Worm (Caenorhabditis elegans) whole organism, L1 larva: ENCODE results near the gene col-138.

ENCODE experiments used
- C04F5.9 ChIP-seq: sonication (generic microtip); optimal IDR thresholded peaks from 2 replicates; lab custom pipeline; 2016; ENCODE audit warnings: missing genetic modification characterization, missing compliant biosample characterization
- alr-1 ChIP-seq: fragments of 200-800 bp; sonication (Bioruptor generic); optimal IDR thresholded peaks from 2 replicates; lab custom pipeline; 2018; ENCODE audit warnings: borderline replicate concordance, mild to moderate bottlenecking, missing genetic modification characterization, missing compliant biosample characterization
- blmp-1 ChIP-seq: fragments of 150-350 bp; optimal IDR thresholded peaks from 2 replicates; lab custom pipeline; 2014; ENCODE audit warnings: missing biosample characterization, missing genetic modification characterization
- ceh-82 ChIP-seq, 3 experiments: fragments of 150-350 bp in 1 of 3; sonication (generic microtip) in 2 of 3; optimal IDR thresholded peaks; 2 replicates each; lab custom pipeline; 2014 to 2017; ENCODE audit warnings: missing biosample characterization in 3 of 3, missing genetic modification characterization in 3 of 3
- dpl-1 ChIP-seq, 3 experiments: fragments of 150-350 bp in 2 of 3; sonication (generic microtip) in 1 of 3; optimal IDR thresholded peaks; 2 replicates each; lab custom pipeline; 2014 to 2017; ENCODE audit warnings: missing biosample characterization in 3 of 3, missing genetic modification characterization in 3 of 3, missing genetic modification reagents in 3 of 3
- dsc-1 ChIP-seq: sonication (generic microtip); optimal IDR thresholded peaks from 2 replicates; lab custom pipeline; 2016; ENCODE audit warnings: mild to moderate bottlenecking, missing genetic modification characterization, missing compliant biosample characterization
- efl-1 ChIP-seq, 4 experiments: fragments of 150-350 bp; optimal IDR thresholded peaks in 3 of 4; peaks in 1 of 4; 1 replicate in 1 of 4; 2 replicates in 3 of 4; lab custom pipeline; 2014; ENCODE audit warnings: missing biosample characterization in 2 of 4, missing genetic modification characterization in 2 of 4, missing genetic modification reagents in 2 of 4
- elt-2 ChIP-seq: sonication (generic microtip); optimal IDR thresholded peaks from 2 replicates; lab custom pipeline; 2016; ENCODE audit warnings: missing genetic modification characterization, mild to moderate bottlenecking, inconsistent platforms, missing compliant biosample characterization, missing genetic modification reagents
- elt-3 ChIP-seq, 6 experiments: fragments of 150-350 bp in 1 of 6; sonication (generic microtip); optimal IDR thresholded peaks; 2 replicates each; lab custom pipeline; 2017 to 2018; ENCODE audit warnings: missing biosample characterization in 6 of 6, missing genetic modification characterization in 6 of 6, inconsistent platforms in 1 of 6
- fkh-4 ChIP-seq: sonication (generic microtip); optimal IDR thresholded peaks from 2 replicates; lab custom pipeline; 2016; ENCODE audit warnings: missing compliant biosample characterization, missing genetic modification characterization, borderline replicate concordance
- hlh-4 ChIP-seq: sonication (generic microtip); optimal IDR thresholded peaks from 2 replicates; lab custom pipeline; 2016; ENCODE audit warnings: mild to moderate bottlenecking, missing genetic modification characterization, missing compliant biosample characterization
- jun-1 ChIP-seq: fragments of 150-350 bp; optimal IDR thresholded peaks from 2 replicates; lab custom pipeline; 2014; ENCODE audit warnings: missing biosample characterization, missing genetic modification reagents, missing genetic modification characterization
- lin-14 ChIP-seq: fragments of 200-800 bp; sonication (Bioruptor generic); optimal IDR thresholded peaks from 2 replicates; lab custom pipeline; 2018; ENCODE audit warnings: mild to moderate bottlenecking, missing genetic modification characterization, moderate library complexity, missing compliant biosample characterization
- lin-35 ChIP-seq, 2 experiments: fragments of 150-350 bp; optimal IDR thresholded peaks; 2 replicates each; lab custom pipeline; 2014; ENCODE audit warnings: missing biosample characterization in 2 of 2, missing genetic modification characterization in 2 of 2, missing genetic modification reagents in 2 of 2
- lsy-2 ChIP-seq, 2 experiments: fragments of 150-350 bp; optimal IDR thresholded peaks; 2 replicates each; lab custom pipeline; 2014; ENCODE audit warnings: missing biosample characterization in 2 of 2, missing genetic modification characterization in 2 of 2
- mdl-1 ChIP-seq, 2 experiments: fragments of 150-350 bp; optimal IDR thresholded peaks; 2 replicates each; lab custom pipeline; 2014 to 2017; ENCODE audit warnings: missing biosample characterization in 2 of 2, missing genetic modification characterization in 2 of 2, inconsistent platforms in 1 of 2
- mep-1 ChIP-seq: fragments of 150-350 bp; optimal IDR thresholded peaks from 2 replicates; lab custom pipeline; 2014; ENCODE audit warnings: missing biosample characterization, missing genetic modification characterization
- nhr-12 ChIP-seq: sonication (generic microtip); optimal IDR thresholded peaks from 2 replicates; lab custom pipeline; 2017; ENCODE audit warnings: missing biosample characterization, missing genetic modification characterization
- nhr-19 ChIP-seq: fragments of 200-800 bp; sonication (Bioruptor generic); conservative IDR thresholded peaks from 2 replicates; pipeline ENCODE4 v1.3.6; 2022; ENCODE audit warnings: missing genetic modification characterization, missing compliant biosample characterization
- nhr-47 ChIP-seq: sonication (generic microtip); optimal IDR thresholded peaks from 2 replicates; lab custom pipeline; 2016; ENCODE audit warnings: mild to moderate bottlenecking, missing genetic modification characterization, moderate library complexity, missing compliant biosample characterization
- nhr-71 ChIP-seq: sonication (generic microtip); optimal IDR thresholded peaks from 2 replicates; lab custom pipeline; 2016; ENCODE audit warnings: mild to moderate bottlenecking, missing genetic modification characterization, moderate library complexity, missing compliant biosample characterization
- pag-3 ChIP-seq: sonication (generic microtip); optimal IDR thresholded peaks from 2 replicates; lab custom pipeline; 2017; ENCODE audit warnings: missing genetic modification characterization, mild to moderate bottlenecking, missing compliant biosample characterization, antibody characterized with exemption, borderline replicate concordance; ENCODE audit not compliant: insufficient read depth
- snpc-4 ChIP-seq: fragments of 150-350 bp; optimal IDR thresholded peaks from 2 replicates; lab custom pipeline; 2014; ENCODE audit warnings: missing biosample characterization, missing genetic modification characterization
- tbx-2 ChIP-seq: sonication (generic microtip); optimal IDR thresholded peaks from 2 replicates; lab custom pipeline; 2016; ENCODE audit warnings: missing genetic modification characterization, missing compliant biosample characterization
- unc-62 ChIP-seq: fragments of 150-350 bp; optimal IDR thresholded peaks from 2 replicates; lab custom pipeline; 2014; ENCODE audit warnings: missing biosample characterization, missing genetic modification reagents, missing genetic modification characterization
- vab-15 ChIP-seq: sonication (generic microtip); optimal IDR thresholded peaks from 2 replicates; lab custom pipeline; 2017; ENCODE audit warnings: missing genotype, mild to moderate bottlenecking, missing genetic modification characterization, missing compliant biosample characterization
- xbp-1 ChIP-seq: sonication (generic microtip); optimal IDR thresholded peaks from 2 replicates; lab custom pipeline; 2016; ENCODE audit warnings: missing genetic modification characterization, missing compliant biosample characterization
- zip-4 ChIP-seq: fragments of 200-800 bp; sonication (Bioruptor generic); optimal IDR thresholded peaks from 2 replicates; lab custom pipeline; 2018; ENCODE audit warnings: mild to moderate bottlenecking, missing genetic modification characterization, moderate library complexity, missing compliant biosample characterization

Gene col-138

DNA sequence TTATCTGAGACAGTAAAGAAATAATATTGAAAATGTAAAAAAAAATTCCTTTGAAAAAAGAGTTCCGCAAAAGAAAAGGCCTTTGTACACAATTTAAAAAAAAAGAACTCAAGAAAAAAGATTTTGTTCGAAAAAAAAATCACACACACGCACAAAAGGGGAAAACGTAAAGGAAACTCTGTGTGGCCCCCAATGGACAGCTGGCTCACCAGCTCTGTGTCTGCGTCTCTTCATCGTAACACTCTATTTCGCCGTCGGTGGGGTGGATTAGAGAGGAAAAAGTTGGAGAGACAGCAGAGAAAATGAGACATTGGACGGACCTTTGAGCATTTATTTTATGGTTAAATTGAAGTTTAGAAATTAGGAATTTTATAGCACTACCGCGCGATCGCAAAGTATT, 31.5 kb upstream of the col-138 start (continued):
- TF ChIP-seq lin-14 (peak; percentile 68), dpl-1 (GFP tag; optimal IDR thresholded peaks at IDR 0.05; lab: Kevin White, UChicago) (peak in 1 of 3 experiments; percentile 14), xbp-1 (tag; lab: Kevin White, UChicago) (no peak), tbx-2 (tag; lab: Kevin White, UChicago) (no peak), vab-15 (tag; lab: Kevin White, UChicago) (no peak), ceh-82 (tag; optimal IDR thresholded peaks at IDR 0.05; lab: Kevin White, UChicago) (peak in 1 of 3 experiments; percentile 20), lin-35 (GFP tag; optimal IDR thresholded peaks at IDR 0.05; lab: Kevin White, UChicago) (peak in 1 of 2 experiments; percentile 25), alr-1 (tag; lab: Kevin White, UChicago) (no peak), lsy-2 (tag; optimal IDR thresholded peaks at IDR 0.05; lab: Kevin White, UChicago) (peak in 1 of 2 experiments; percentile 5), unc-62 (GFP tag; lab: Kevin White, UChicago) (no peak), zip-4 (no peak), efl-1 (optimal IDR thresholded peaks at IDR 0.05; lab: Kevin White, UChicago) (peak; percentile 35 to 39), efl-1 (GFP tag; optimal IDR thresholded peaks at IDR 0.05 in 1 of 2; lab: Kevin White, UChicago) (peak; percentile 31 to 84)

DNA sequence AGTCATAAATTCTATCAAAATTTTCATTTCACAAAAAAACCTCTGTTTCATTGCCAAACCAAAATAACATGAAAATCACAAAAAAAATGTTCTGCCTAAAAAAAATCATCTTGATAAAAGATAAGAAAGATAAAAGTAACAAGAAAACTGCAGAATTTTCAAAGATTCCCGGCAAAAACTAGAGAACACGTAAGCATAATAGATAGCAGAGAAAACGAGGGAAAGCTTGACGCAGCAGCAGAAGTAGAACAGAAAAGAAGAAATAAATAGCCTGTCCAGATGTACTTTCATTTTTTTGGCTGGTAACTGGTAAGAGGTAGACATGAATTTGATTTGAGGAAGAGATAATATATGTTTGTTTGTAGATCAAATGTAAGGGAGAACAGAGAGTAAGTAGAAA, 27.2 kb upstream of the col-138 start:
- TF ChIP-seq blmp-1 (peak; percentile 78), lin-35 (GFP tag; optimal IDR thresholded peaks at IDR 0.05; lab: Kevin White, UChicago) (peak in 1 of 2 experiments; percentile 6), pag-3 (tag; lab: Kevin White, UChicago) (peak; percentile 44), efl-1 (optimal IDR thresholded peaks at IDR 0.05; lab: Kevin White, UChicago) (peak; percentile 17 to 19), efl-1 (GFP tag; optimal IDR thresholded peaks at IDR 0.05 in 1 of 2; lab: Kevin White, UChicago) (no peak), dpl-1 (GFP tag; optimal IDR thresholded peaks at IDR 0.05; lab: Kevin White, UChicago) (peak in 1 of 3 experiments; percentile 0), snpc-4 (no peak), tbx-2 (tag; lab: Kevin White, UChicago) (no peak), elt-3 (tag; optimal IDR thresholded peaks at IDR 0.05; lab: Kevin White, UChicago) (peak in 1 of 6 experiments; percentile 50), mdl-1 (tag; optimal IDR thresholded peaks at IDR 0.05; lab: Kevin White, UChicago) (no peak)

DNA sequence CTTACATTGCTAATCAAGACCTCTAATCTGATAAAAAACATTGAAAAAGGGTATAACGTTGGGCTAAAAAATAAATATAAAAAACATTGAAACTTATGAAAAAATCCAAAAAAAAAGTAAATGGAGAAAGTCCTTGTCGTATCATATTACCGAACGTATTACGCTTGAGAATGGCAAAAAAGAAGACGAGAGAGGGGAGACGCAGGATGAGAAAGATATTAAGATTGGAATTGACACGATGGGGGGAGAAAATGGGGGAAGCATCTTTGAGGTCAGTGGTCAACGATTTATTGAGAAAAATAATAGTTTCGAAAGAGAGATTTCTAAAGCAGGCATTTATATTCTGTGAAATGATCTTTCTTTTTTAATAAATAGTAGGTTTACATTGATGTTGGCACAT, 25.8 kb upstream of the col-138 start:
- TF ChIP-seq pag-3 (tag; lab: Kevin White, UChicago): peak; percentile 73
- TF ChIP-seq lin-35 (GFP tag; optimal IDR thresholded peaks at IDR 0.05; lab: Kevin White, UChicago): no peak
- TF ChIP-seq unc-62 (GFP tag; lab: Kevin White, UChicago): no peak
- peak; percentile 26 for TF ChIP-seq dsc-1 (tag; lab: Kevin White, UChicago)
- no peak for TF ChIP-seq C04F5.9 (tag; lab: Kevin White, UChicago)
- TF ChIP-seq mep-1 (tag; lab: Kevin White, UChicago): peak; percentile 24
- peak; percentile 75 for TF ChIP-seq blmp-1
- TF ChIP-seq nhr-71: peak; percentile 13
- TF ChIP-seq, all 84 proteins: peak for 5

DNA sequence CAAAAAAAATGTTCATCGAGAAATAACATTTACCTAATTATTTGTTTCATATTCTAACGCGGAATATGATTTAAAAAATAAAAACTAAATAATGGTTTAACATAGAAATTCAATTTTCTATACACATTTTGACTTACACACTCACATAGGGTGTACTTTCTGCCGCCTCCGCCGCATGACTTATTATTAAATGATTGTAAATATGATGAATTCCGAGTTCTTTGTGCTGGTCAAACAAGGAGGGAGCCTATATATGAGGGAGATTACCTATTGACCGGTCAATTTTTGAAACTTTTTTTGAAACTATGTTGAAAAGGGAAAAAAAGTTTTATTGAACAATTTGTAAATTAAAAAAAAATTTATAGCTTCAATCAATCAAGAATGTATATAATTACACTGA, 24.3 kb upstream of the col-138 start:
- TF ChIP-seq nhr-47 (no peak), elt-2 (tag; lab: Kevin White, UChicago) (peak; percentile 4)

DNA sequence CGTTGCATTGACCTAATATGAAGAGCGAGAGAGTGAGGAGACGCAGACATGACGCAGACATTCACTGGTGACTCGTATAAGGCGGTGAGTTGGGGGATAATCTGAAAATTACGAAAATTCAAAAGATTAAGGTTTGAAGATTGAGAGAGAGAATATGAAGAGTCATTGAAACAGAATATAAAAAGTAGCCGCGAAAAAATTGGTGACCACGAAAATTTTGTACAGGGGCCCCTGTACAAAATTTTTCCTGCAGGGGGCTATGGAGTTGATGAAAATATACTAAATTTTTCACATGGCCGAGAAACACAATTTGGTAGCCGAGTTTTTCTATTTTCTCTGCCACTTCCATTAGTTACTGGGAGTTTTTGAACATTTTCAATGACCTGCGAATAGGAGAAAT, 23.2 kb upstream of the col-138 start, which contains the start of gene cnnm-1:
Gene cnnm-1 (minus strand): TSS at position 101 of the 400 bp plus-strand sequence.
- TF ChIP-seq elt-3 (tag; optimal IDR thresholded peaks at IDR 0.05; lab: Kevin White, UChicago) (no peak), dsc-1 (tag; lab: Kevin White, UChicago) (peak; percentile 15)
- TF ChIP-seq, all 84 proteins: peak for 1

DNA sequence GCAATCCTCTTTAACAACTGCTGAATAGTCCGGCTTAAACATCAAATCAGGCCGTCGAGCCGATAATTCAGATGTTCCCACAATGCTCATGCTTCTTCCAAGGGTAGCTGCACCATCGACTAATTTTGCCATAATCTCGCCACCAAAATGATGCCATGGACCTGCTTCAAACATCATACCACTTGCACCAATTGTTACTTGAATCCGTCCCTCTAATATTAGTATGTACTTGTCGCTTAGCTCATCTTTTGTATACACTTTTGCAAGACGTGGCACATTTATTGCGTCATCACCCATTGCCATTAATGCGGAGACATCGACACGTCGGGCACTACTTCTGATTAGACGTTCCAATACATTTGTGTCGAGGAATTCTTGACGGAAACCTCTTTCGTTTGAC, 16.2 kb upstream of the col-138 start:
- no peak for TF ChIP-seq nhr-19 (GFP tag; lab: Robert Waterston, UW)
- no peak for TF ChIP-seq efl-1 (optimal IDR thresholded peaks at IDR 0.05; lab: Kevin White, UChicago)
- TF ChIP-seq efl-1 (GFP tag; optimal IDR thresholded peaks at IDR 0.05 in 1 of 2; lab: Kevin White, UChicago): peak in 1 of 2 experiments; percentile 71
- no peak for TF ChIP-seq fkh-4 (tag; lab: Kevin White, UChicago)
- no peak for TF ChIP-seq jun-1 (tag; lab: Kevin White, UChicago)
- TF ChIP-seq hlh-4: no peak
- no peak for TF ChIP-seq nhr-12 (tag; lab: Kevin White, UChicago)
